Worm (Caenorhabditis elegans): ENCODE data around the gene ZK896.1.

ce11 chrIV:12871445-12871947, 3.7 kb downstream of the ZK896.1 start, which contains the start of gene clec-187:
- TF ChIP-seq Y48G9A.11 (GFP tag; IDR thresholded peaks at IDR 0.05) (no peak), fos-1 (tag; optimal IDR thresholded peaks at IDR 0.05) (no peak)

All from whole organism, L4 larva.